Fruit fly (Drosophila melanogaster) whole organism, prepupa: ENCODE data around the gene RluA-1.

Experiments
- Blimp-1 ChIP-seq: fragments of 200-800 bp; sonication (Bioruptor generic); optimal IDR thresholded peaks from 3 replicates; lab custom pipeline; 2017; ENCODE audit warnings: missing biosample characterization, missing genetic modification characterization, mild to moderate bottlenecking, moderate library complexity, missing genetic modification reagents
- CG10669 ChIP-seq: fragments of 200-800 bp; sonication (Bioruptor generic); optimal IDR thresholded peaks from 3 replicates; lab custom pipeline; 2018; ENCODE audit warnings: missing biosample characterization, mild to moderate bottlenecking, missing genetic modification characterization, moderate library complexity
- CG11294 ChIP-seq: fragments of 200-800 bp; sonication (Bioruptor generic); IDR thresholded peaks from 2 replicates; pipeline ENCODE4 v1.3.6; 2022; ENCODE audit warnings: missing biosample characterization, missing genetic modification characterization
- CG11762 ChIP-seq: fragments of 200-800 bp; sonication (Bioruptor generic); optimal IDR thresholded peaks from 3 replicates; lab custom pipeline; 2016; ENCODE audit warnings: missing biosample characterization, missing genetic modification characterization; ENCODE audit not compliant: insufficient read depth
- CG11902 ChIP-seq: fragments of 200-800 bp; sonication (Bioruptor generic); optimal IDR thresholded peaks from 3 replicates; lab custom pipeline; 2016; ENCODE audit warnings: missing biosample characterization, missing genetic modification characterization
- CG1621 ChIP-seq: fragments of 200-800 bp; sonication (Bioruptor generic); optimal IDR thresholded peaks from 3 replicates; lab custom pipeline; 2018; ENCODE audit warnings: missing biosample characterization, mild to moderate bottlenecking, missing genetic modification characterization
- CG16779 ChIP-seq: fragments of 200-800 bp; sonication (Bioruptor generic); optimal IDR thresholded peaks from 3 replicates; lab custom pipeline; 2017; ENCODE audit warnings: missing biosample characterization, mild to moderate bottlenecking, missing genetic modification characterization
- CG3032 ChIP-seq: fragments of 200-800 bp; optimal IDR thresholded peaks from 2 replicates; lab custom pipeline; 2019; ENCODE audit warnings: missing biosample characterization, mild to moderate bottlenecking, missing genetic modification characterization, moderate library complexity
- CG31627 ChIP-seq: fragments of 200-800 bp; sonication (Bioruptor generic); optimal IDR thresholded peaks from 3 replicates; lab custom pipeline; 2016; ENCODE audit warnings: missing biosample characterization, missing genetic modification characterization
- CG32006 ChIP-seq: fragments of 200-800 bp; sonication (Bioruptor generic); optimal IDR thresholded peaks from 3 replicates; lab custom pipeline; 2017; ENCODE audit warnings: missing biosample characterization, mild to moderate bottlenecking, missing genetic modification characterization
- CG3919 ChIP-seq: fragments of 200-800 bp; sonication (Bioruptor generic); optimal IDR thresholded peaks from 3 replicates; lab custom pipeline; 2016; ENCODE audit warnings: missing biosample characterization, missing genetic modification characterization
- CG4318 ChIP-seq: fragments of 200-800 bp; sonication (Bioruptor generic); optimal IDR thresholded peaks from 3 replicates; lab custom pipeline; 2017; ENCODE audit warnings: missing biosample characterization, mild to moderate bottlenecking, missing genetic modification characterization
- CG6163 ChIP-seq: fragments of 200-800 bp; sonication (Bioruptor generic); IDR thresholded peaks from 3 replicates; pipeline ENCODE4 v1.3.6; 2022; ENCODE audit warnings: missing biosample characterization, missing genetic modification characterization
- CG6276 ChIP-seq: fragments of 200-800 bp; sonication (Bioruptor generic); optimal IDR thresholded peaks from 2 replicates; lab custom pipeline; 2017; ENCODE audit warnings: missing biosample characterization, mild to moderate bottlenecking, missing genetic modification characterization
- CG6792 ChIP-seq: fragments of 200-800 bp; sonication (Bioruptor generic); optimal IDR thresholded peaks from 3 replicates; lab custom pipeline; 2016; ENCODE audit warnings: missing biosample characterization, missing genetic modification characterization
- CG6808 ChIP-seq: fragments of 200-800 bp; sonication (Bioruptor generic); optimal IDR thresholded peaks from 3 replicates; lab custom pipeline; 2017; ENCODE audit warnings: missing biosample characterization, missing genetic modification characterization, mild to moderate bottlenecking, moderate library complexity, missing genetic modification reagents
- CG7368 ChIP-seq: fragments of 200-800 bp; sonication (Bioruptor generic); optimal IDR thresholded peaks from 3 replicates; lab custom pipeline; 2016; ENCODE audit warnings: missing biosample characterization, missing genetic modification characterization
- CG8119 ChIP-seq: fragments of 200-800 bp; sonication (Bioruptor generic); IDR thresholded peaks from 3 replicates; pipeline ENCODE4 v1.3.6; 2022; ENCODE audit warnings: missing biosample characterization, missing genetic modification characterization
- CG8319 ChIP-seq: fragments of 200-800 bp; sonication (Bioruptor generic); optimal IDR thresholded peaks from 3 replicates; lab custom pipeline; 2016; ENCODE audit warnings: missing biosample characterization, missing genetic modification characterization
- CG8632 ChIP-seq: fragments of 200-800 bp; sonication (Bioruptor generic); optimal IDR thresholded peaks from 3 replicates; lab custom pipeline; 2016; ENCODE audit warnings: missing biosample characterization, missing genetic modification characterization
- CG9139 ChIP-seq: fragments of 200-800 bp; sonication (Bioruptor generic); optimal IDR thresholded peaks from 3 replicates; lab custom pipeline; 2017; ENCODE audit warnings: missing biosample characterization, mild to moderate bottlenecking, missing genetic modification characterization
- Eip75B ChIP-seq: fragments of 200-800 bp; sonication (Bioruptor generic); optimal IDR thresholded peaks from 3 replicates; lab custom pipeline; 2016; ENCODE audit warnings: missing biosample characterization, missing genetic modification characterization
- Eip78C ChIP-seq: fragments of 200-800 bp; sonication (Bioruptor generic); peaks from one replicate; lab custom pipeline; 2016; ENCODE audit warnings: missing biosample characterization, missing genetic modification characterization
- Eip93F ChIP-seq: fragments of 200-800 bp; sonication (Bioruptor generic); optimal IDR thresholded peaks from 2 replicates; lab custom pipeline; 2016; ENCODE audit warnings: missing biosample characterization, mild to moderate bottlenecking, missing genetic modification characterization
- Ets21C ChIP-seq: fragments of 200-800 bp; sonication (Bioruptor generic); optimal IDR thresholded peaks from 3 replicates; lab custom pipeline; 2016; ENCODE audit warnings: missing biosample characterization, missing genetic modification characterization
- Ets96B ChIP-seq: fragments of 200-800 bp; optimal IDR thresholded peaks from 2 replicates; lab custom pipeline; 2019; ENCODE audit warnings: missing biosample characterization, mild to moderate bottlenecking, missing genetic modification characterization, moderate library complexity
- Gug ChIP-seq: fragments of 200-800 bp; sonication (Bioruptor generic); IDR thresholded peaks from 2 replicates; pipeline ENCODE4 v1.3.6; 2022; ENCODE audit warnings: missing biosample characterization, missing genetic modification characterization
- Hr38 ChIP-seq: sonication (Bioruptor generic); optimal IDR thresholded peaks from 2 replicates; lab custom pipeline; 2016; ENCODE audit warnings: missing biosample characterization, missing genetic modification characterization
- Hr39 ChIP-seq: fragments of 200-800 bp; sonication (Bioruptor generic); optimal IDR thresholded peaks from 2 replicates; lab custom pipeline; 2016; ENCODE audit warnings: missing biosample characterization, missing genetic modification characterization
- Hr4 ChIP-seq: fragments of 200-800 bp; sonication (Bioruptor generic); optimal IDR thresholded peaks from 3 replicates; lab custom pipeline; 2016; ENCODE audit warnings: missing biosample characterization, missing genetic modification characterization
- Lpt ChIP-seq: fragments of 200-800 bp; sonication (Bioruptor generic); optimal IDR thresholded peaks from 3 replicates; lab custom pipeline; 2016; ENCODE audit warnings: missing biosample characterization, missing genetic modification characterization
- Met ChIP-seq: fragments of 200-800 bp; sonication (Bioruptor generic); optimal IDR thresholded peaks from 3 replicates; lab custom pipeline; 2016; ENCODE audit warnings: missing biosample characterization, missing genetic modification characterization
- OdsH ChIP-seq: fragments of 200-800 bp; sonication (Bioruptor generic); optimal IDR thresholded peaks from 3 replicates; lab custom pipeline; 2016; ENCODE audit warnings: missing biosample characterization, missing genetic modification characterization
- Smox ChIP-seq: fragments of 200-800 bp; sonication (Bioruptor generic); optimal IDR thresholded peaks from 3 replicates; lab custom pipeline; 2016; ENCODE audit warnings: missing biosample characterization, missing genetic modification characterization
- Sox14 ChIP-seq: fragments of 200-800 bp; sonication (Bioruptor generic); optimal IDR thresholded peaks from 3 replicates; lab custom pipeline; 2016; ENCODE audit warnings: missing biosample characterization, missing genetic modification characterization
- achi ChIP-seq: fragments of 200-800 bp; sonication (Bioruptor generic); optimal IDR thresholded peaks from 3 replicates; lab custom pipeline; 2016; ENCODE audit warnings: missing biosample characterization, missing genetic modification characterization
- acj6 ChIP-seq: fragments of 200-800 bp; sonication (Bioruptor generic); optimal IDR thresholded peaks from 3 replicates; lab custom pipeline; 2016; ENCODE audit warnings: missing biosample characterization, missing genetic modification characterization
- cyc ChIP-seq: fragments of 200-800 bp; sonication (Bioruptor generic); optimal IDR thresholded peaks from 3 replicates; lab custom pipeline; 2016; ENCODE audit warnings: missing biosample characterization, missing genetic modification characterization
- dsx ChIP-seq: fragments of 200-800 bp; optimal IDR thresholded peaks from 3 replicates; lab custom pipeline; 2019; ENCODE audit warnings: missing biosample characterization, mild to moderate bottlenecking, missing genetic modification characterization, moderate library complexity; ENCODE audit not compliant: poor library complexity, severe bottlenecking
- esn ChIP-seq: fragments of 200-800 bp; sonication (Bioruptor generic); optimal IDR thresholded peaks from 2 replicates; lab custom pipeline; 2016; ENCODE audit warnings: missing biosample characterization, mild to moderate bottlenecking, missing genetic modification characterization, moderate library complexity
- fd59A ChIP-seq: fragments of 200-800 bp; sonication (Bioruptor generic); optimal IDR thresholded peaks from 2 replicates; lab custom pipeline; 2017; ENCODE audit warnings: missing biosample characterization, mild to moderate bottlenecking, missing genetic modification characterization, missing genetic modification reagents
- fd85E ChIP-seq: fragments of 200-800 bp; sonication (Bioruptor generic); optimal IDR thresholded peaks from 3 replicates; lab custom pipeline; 2016; ENCODE audit warnings: missing biosample characterization, missing genetic modification characterization
- fkh ChIP-seq: fragments of 200-800 bp; sonication (Bioruptor generic); optimal IDR thresholded peaks from 3 replicates; lab custom pipeline; 2017; ENCODE audit warnings: missing biosample characterization, mild to moderate bottlenecking, missing genetic modification characterization, moderate library complexity
- lz ChIP-seq: fragments of 200-800 bp; sonication (Bioruptor generic); optimal IDR thresholded peaks from 3 replicates; lab custom pipeline; 2016; ENCODE audit warnings: missing biosample characterization, missing genetic modification characterization
- net ChIP-seq: fragments of 200-800 bp; sonication (Bioruptor generic); optimal IDR thresholded peaks from 3 replicates; lab custom pipeline; 2016; ENCODE audit warnings: missing biosample characterization, missing genetic modification characterization
- pdm3 ChIP-seq: fragments of 200-800 bp; sonication (Bioruptor generic); optimal IDR thresholded peaks from 3 replicates; lab custom pipeline; 2016; ENCODE audit warnings: missing biosample characterization, missing genetic modification characterization
- salr ChIP-seq, 2 experiments: fragments of 200-800 bp; sonication (Bioruptor generic); optimal IDR thresholded peaks; 3 replicates each; lab custom pipeline; 2016 to 2018; ENCODE audit warnings: missing biosample characterization in 2 of 2, missing genetic modification characterization in 2 of 2, mild to moderate bottlenecking in 1 of 2
- spab ChIP-seq: fragments of 200-800 bp; sonication (Bioruptor generic); optimal IDR thresholded peaks from 2 replicates; lab custom pipeline; 2017; ENCODE audit warnings: missing biosample characterization, mild to moderate bottlenecking, missing genetic modification characterization, missing genetic modification reagents
- ss ChIP-seq, 2 experiments: fragments of 200-800 bp; sonication (Bioruptor generic); optimal IDR thresholded peaks; 2 replicates in 1 of 2; 3 replicates in 1 of 2; lab custom pipeline; 2017 to 2018; ENCODE audit warnings: mild to moderate bottlenecking in 2 of 2, missing biosample characterization in 2 of 2, missing genetic modification characterization in 2 of 2, moderate library complexity in 1 of 2
- svp ChIP-seq: fragments of 200-800 bp; sonication (Bioruptor generic); peaks from one replicate; lab custom pipeline; 2016; ENCODE audit warnings: missing biosample characterization, missing genetic modification characterization
- topi ChIP-seq: fragments of 200-800 bp; sonication (Bioruptor generic); optimal IDR thresholded peaks from 3 replicates; lab custom pipeline; 2016; ENCODE audit warnings: missing biosample characterization, missing genetic modification characterization
- vri ChIP-seq: fragments of 200-800 bp; sonication (Bioruptor generic); optimal IDR thresholded peaks from 3 replicates; lab custom pipeline; 2016; ENCODE audit warnings: missing biosample characterization, mild to moderate bottlenecking, missing genetic modification characterization

Gene RluA-1

DNA sequence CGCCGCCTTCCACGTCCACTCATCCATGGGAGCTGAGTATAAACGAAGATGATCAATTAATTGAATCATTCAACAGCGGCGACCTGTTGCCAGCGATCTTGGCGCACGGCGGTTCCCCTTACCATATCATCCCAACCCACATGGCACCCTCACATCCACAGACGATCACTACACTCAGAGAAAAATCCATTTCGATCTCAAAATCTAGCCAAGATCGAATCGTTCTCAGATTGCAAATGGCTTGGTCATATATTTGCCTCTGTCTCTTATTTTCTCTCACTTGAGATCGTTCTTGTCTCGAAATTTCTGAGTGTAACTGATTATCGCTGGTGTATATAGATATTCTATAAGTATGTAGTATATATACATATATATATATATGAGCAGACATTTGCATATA, 5.8 kb downstream of the RluA-1 start:
- TF ChIP-seq Lpt (GFP tag; lab: Kevin White, UChicago), result peak; percentile 13
- peak; percentile 52 for TF ChIP-seq CG6792 (GFP tag; lab: Kevin White, UChicago)
- peak; percentile 27 for TF ChIP-seq fd59A
- TF ChIP-seq CG11294 (GFP tag; lab: Robert Waterston, UW), result 0 out of 2 replicates have a peak, but pooled peaks have one; percentile 13
- TF ChIP-seq Hr4 (GFP tag; lab: Kevin White, UChicago), result peak; percentile 43
- no peak for TF ChIP-seq Ets21C
- peak; percentile 37 for TF ChIP-seq CG7368
- TF ChIP-seq CG11902 (GFP tag; lab: Kevin White, UChicago), result peak; percentile 34
- TF ChIP-seq Eip78C (GFP tag; lab: Kevin White, UChicago), result peak; percentile 81
- no peak for TF ChIP-seq Eip93F
- no peak for TF ChIP-seq ss (GFP tag; optimal IDR thresholded peaks at IDR 0.05; lab: Kevin White, UChicago)
- peak; percentile 30 for TF ChIP-seq CG8632 (GFP tag; lab: Kevin White, UChicago)
- TF ChIP-seq Blimp-1 (GFP tag; lab: Kevin White, UChicago), result no peak
- TF ChIP-seq CG11762, result peak; percentile 30
- TF ChIP-seq lz (GFP tag; lab: Kevin White, UChicago), result peak; percentile 7
- TF ChIP-seq vri, result no peak
- TF ChIP-seq fd85E (GFP tag; lab: Kevin White, UChicago), result no peak
- peak; percentile 48 for TF ChIP-seq CG6808 (GFP tag; lab: Kevin White, UChicago)
- TF ChIP-seq Met (GFP tag; lab: Kevin White, UChicago), result peak; percentile 25
- TF ChIP-seq Sox14 (GFP tag; lab: Kevin White, UChicago), result peak; percentile 30
- TF ChIP-seq spab, result peak; percentile 55
- peak; percentile 75 for TF ChIP-seq CG10669
- peak; percentile 17 for TF ChIP-seq topi
- TF ChIP-seq CG8119 (GFP tag; lab: Robert Waterston, UW), result no peak
- peak; percentile 40 for TF ChIP-seq Smox (GFP tag; lab: Kevin White, UChicago)
- TF ChIP-seq CG3919, result peak; percentile 55
- no peak for TF ChIP-seq CG1621
- TF ChIP-seq Hr39 (GFP tag; lab: Kevin White, UChicago), result peak; percentile 4
- TF ChIP-seq svp, result peak; percentile 89
- peak; percentile 44 for TF ChIP-seq net
- peak; percentile 67 for TF ChIP-seq CG32006 (GFP tag; lab: Kevin White, UChicago)
- peak; percentile 60 for TF ChIP-seq CG3032 (tag; lab: Kevin White, UChicago)
- TF ChIP-seq dsx (GFP tag; lab: Kevin White, UChicago), result no peak
- TF ChIP-seq CG31627 (GFP tag; lab: Kevin White, UChicago), result peak; percentile 14
- TF ChIP-seq Hr38, result no peak
- peak; percentile 38 for TF ChIP-seq cyc (GFP tag; lab: Kevin White, UChicago)
- no peak for TF ChIP-seq CG9139 (GFP tag; lab: Kevin White, UChicago)
- TF ChIP-seq CG6163 (GFP tag; lab: Robert Waterston, UW), result peak; percentile 80
- TF ChIP-seq Ets96B (tag; lab: Kevin White, UChicago), result peak; percentile 69
- TF ChIP-seq fkh (GFP tag; lab: Kevin White, UChicago), result no peak
- peak; percentile 5 for TF ChIP-seq Eip75B (GFP tag; lab: Kevin White, UChicago)
- TF ChIP-seq pdm3 (GFP tag; lab: Kevin White, UChicago), result peak; percentile 60
- TF ChIP-seq achi (GFP tag; lab: Kevin White, UChicago), result peak; percentile 54
- peak; percentile 58 for TF ChIP-seq OdsH (GFP tag; lab: Kevin White, UChicago)
- peak; percentile 19 for TF ChIP-seq CG4318 (GFP tag; lab: Kevin White, UChicago)
- peak in 1 of 2 experiments; percentile 30 for TF ChIP-seq salr (GFP tag; optimal IDR thresholded peaks at IDR 0.05; lab: Kevin White, UChicago)
- TF ChIP-seq CG6276 (GFP tag; lab: Kevin White, UChicago), result peak; percentile 10
- TF ChIP-seq acj6, result peak; percentile 52
- TF ChIP-seq esn (GFP tag; lab: Kevin White, UChicago), result peak; percentile 24
- no peak for TF ChIP-seq Gug (GFP tag; lab: Robert Waterston, UW)
- peak; percentile 4 for TF ChIP-seq CG8319 (GFP tag; lab: Kevin White, UChicago)
- TF ChIP-seq CG16779 (tag; lab: Kevin White, UChicago), result no peak
